Worm (Caenorhabditis elegans) whole organism, young adult: ENCODE results near the gene ZK697.14.
A peak's percentile ranks its signal among the peaks of the same experiment; 100 is the strongest.

Experiments used
- B0019.2 ChIP-seq: fragments of 200-800 bp; sonication (Bioruptor generic); conservative IDR thresholded peaks from 2 replicates; pipeline ENCODE4 v1.3.6; 2022; ENCODE audit warnings: missing genetic modification reagents, missing genetic modification characterization, missing compliant biosample characterization
- C06A6.2 ChIP-seq: fragments of 200-800 bp; sonication (Bioruptor generic); conservative IDR thresholded peaks from 2 replicates; pipeline ENCODE4 v1.3.6; 2022; ENCODE audit warnings: missing genetic modification characterization, missing compliant biosample characterization
- D2030.7 ChIP-seq: fragments of 200-800 bp; sonication (Bioruptor generic); IDR thresholded peaks from 2 replicates; pipeline ENCODE4 v1.3.6; 2022; ENCODE audit warnings: missing genetic modification reagents, missing genetic modification characterization, missing compliant biosample characterization
- F10E7.11 ChIP-seq: sonication (generic microtip); optimal IDR thresholded peaks from 2 replicates; lab custom pipeline; 2017; ENCODE audit warnings: mild to moderate bottlenecking, missing genetic modification characterization, moderate library complexity, missing compliant biosample characterization
- F33H1.4 ChIP-seq: fragments of 200-800 bp; sonication (Bioruptor generic); IDR thresholded peaks from 2 replicates; pipeline ENCODE4 v1.3.6; 2022; ENCODE audit warnings: missing genetic modification reagents, missing genetic modification characterization, missing compliant biosample characterization
- F39B2.1 ChIP-seq: fragments of 200-800 bp; sonication (Bioruptor generic); IDR thresholded peaks from 2 replicates; pipeline ENCODE4 v1.3.6; 2022; ENCODE audit warnings: missing genetic modification reagents, missing genetic modification characterization, missing compliant biosample characterization
- F55B11.4 ChIP-seq: sonication (generic microtip); optimal IDR thresholded peaks from 2 replicates; lab custom pipeline; 2016; ENCODE audit warnings: missing compliant biosample characterization, missing genetic modification characterization, borderline replicate concordance; ENCODE audit not compliant: insufficient read depth
- K11D2.4 ChIP-seq: fragments of 200-800 bp; sonication (Bioruptor generic); IDR thresholded peaks from 2 replicates; pipeline ENCODE4 v1.3.6; 2022; ENCODE audit warnings: missing genetic modification reagents, missing genetic modification characterization, missing compliant biosample characterization
- K12H6.12 ChIP-seq: fragments of 200-800 bp; sonication (Bioruptor generic); optimal IDR thresholded peaks from 2 replicates; lab custom pipeline; 2018; ENCODE audit warnings: mild to moderate bottlenecking, missing genetic modification characterization, missing compliant biosample characterization
- T07F8.4 ChIP-seq: sonication (generic microtip); optimal IDR thresholded peaks from 2 replicates; lab custom pipeline; 2016; ENCODE audit warnings: mild to moderate bottlenecking, missing genetic modification characterization, moderate library complexity, missing compliant biosample characterization
- Y67H2A.10 ChIP-seq: fragments of 200-800 bp; sonication (Bioruptor generic); conservative IDR thresholded peaks from 2 replicates; pipeline ENCODE4 v1.3.6; 2022; ENCODE audit warnings: missing genetic modification reagents, missing genetic modification characterization, missing compliant biosample characterization
- Y79H2A.3 ChIP-seq: fragments of 200-800 bp; sonication (Bioruptor generic); conservative IDR thresholded peaks from 2 replicates; pipeline ENCODE4 v1.3.6; 2022; ENCODE audit warnings: missing genetic modification reagents, missing genetic modification characterization, missing compliant biosample characterization
- ama-1 ChIP-seq, 3 experiments: fragments of 150-350 bp in 1 of 3; sonication (generic microtip) in 2 of 3; optimal IDR thresholded peaks; 2 replicates each; lab custom pipeline; 2014 to 2018; ENCODE audit warnings: missing biosample characterization in 2 of 3, missing genetic modification characterization in 2 of 3, missing genetic modification reagents in 2 of 3
- bed-1 ChIP-seq: fragments of 200-800 bp; sonication (Bioruptor generic); IDR thresholded peaks from 2 replicates; pipeline ENCODE4 v1.3.6; 2022; ENCODE audit warnings: missing genetic modification reagents, missing genetic modification characterization, missing compliant biosample characterization
- ceh-27 ChIP-seq: fragments of 200-800 bp; sonication (Bioruptor generic); optimal IDR thresholded peaks from 2 replicates; lab custom pipeline; 2018; ENCODE audit warnings: mild to moderate bottlenecking, missing genetic modification characterization, moderate library complexity, missing compliant biosample characterization
- ceh-79 ChIP-seq: sonication (generic microtip); optimal IDR thresholded peaks from 2 replicates; lab custom pipeline; 2017; ENCODE audit warnings: mild to moderate bottlenecking, missing genetic modification characterization, missing compliant biosample characterization
- ceh-91 ChIP-seq: fragments of 200-800 bp; sonication (Bioruptor generic); IDR thresholded peaks from 2 replicates; pipeline ENCODE4 v1.3.6; 2022; ENCODE audit warnings: missing genetic modification reagents, missing genetic modification characterization, missing compliant biosample characterization
- dox-1 ChIP-seq: fragments of 200-800 bp; sonication (Bioruptor generic); IDR thresholded peaks from 2 replicates; pipeline ENCODE4 v1.3.6; 2022; ENCODE audit warnings: missing genetic modification reagents, missing genetic modification characterization, missing compliant biosample characterization
- dpff-1 ChIP-seq: sonication (generic microtip); optimal IDR thresholded peaks from 2 replicates; lab custom pipeline; 2017; ENCODE audit warnings: mild to moderate bottlenecking, missing genetic modification characterization, missing compliant biosample characterization
- dpl-1 ChIP-seq: fragments of 150-350 bp; optimal IDR thresholded peaks from 2 replicates; lab custom pipeline; 2014; ENCODE audit warnings: missing biosample characterization, missing genetic modification reagents, missing genetic modification characterization
- efl-1 ChIP-seq: fragments of 150-350 bp; optimal IDR thresholded peaks from 2 replicates; lab custom pipeline; 2014; ENCODE audit warnings: missing biosample characterization, missing genetic modification reagents, missing genetic modification characterization
- egl-44 ChIP-seq: fragments of 200-800 bp; sonication (Bioruptor generic); IDR thresholded peaks from 2 replicates; pipeline ENCODE4 v1.3.6; 2022; ENCODE audit warnings: missing genetic modification reagents, missing genetic modification characterization, missing compliant biosample characterization
- ets-4 ChIP-seq: fragments of 200-800 bp; sonication (Bioruptor generic); optimal IDR thresholded peaks from 2 replicates; lab custom pipeline; 2018; ENCODE audit warnings: mild to moderate bottlenecking, missing genetic modification characterization, missing compliant biosample characterization
- him-1 ChIP-seq: sonication (generic microtip); optimal IDR thresholded peaks from 2 replicates; lab custom pipeline; 2016; ENCODE audit warnings: missing genotype, missing genetic modification reagents, missing genetic modification characterization, missing compliant biosample characterization
- hsf-1 ChIP-seq: fragments of 200-800 bp; sonication (Bioruptor generic); IDR thresholded peaks from 2 replicates; pipeline ENCODE4 v1.3.6; 2022; ENCODE audit warnings: missing genetic modification reagents, missing genetic modification characterization, missing compliant biosample characterization
- lin-54 ChIP-seq: fragments of 200-800 bp; sonication (Bioruptor generic); optimal IDR thresholded peaks from 2 replicates; lab custom pipeline; 2018; ENCODE audit warnings: mild to moderate bottlenecking, missing genetic modification characterization, missing compliant biosample characterization
- lsy-27 ChIP-seq: sonication (generic microtip); optimal IDR thresholded peaks from 2 replicates; lab custom pipeline; 2017; ENCODE audit warnings: missing genetic modification characterization, mild to moderate bottlenecking, missing compliant biosample characterization, antibody characterized with exemption, missing genotype, borderline replicate concordance; ENCODE audit not compliant: insufficient read depth
- madf-10 ChIP-seq: sonication (generic microtip); optimal IDR thresholded peaks from 2 replicates; lab custom pipeline; 2016; ENCODE audit warnings: mild to moderate bottlenecking, missing genetic modification characterization, missing compliant biosample characterization
- madf-6 ChIP-seq: fragments of 200-800 bp; sonication (Bioruptor generic); IDR thresholded peaks from 2 replicates; pipeline ENCODE4 v1.3.6; 2022; ENCODE audit warnings: missing genetic modification reagents, missing genetic modification characterization, missing compliant biosample characterization
- mcd-1 ChIP-seq: fragments of 200-800 bp; sonication (Bioruptor generic); IDR thresholded peaks from 2 replicates; pipeline ENCODE4 v1.3.6; 2022; ENCODE audit warnings: missing genetic modification reagents, missing genetic modification characterization, missing compliant biosample characterization
- mel-28 ChIP-seq: sonication (generic microtip); optimal IDR thresholded peaks from 2 replicates; lab custom pipeline; 2016; ENCODE audit warnings: borderline replicate concordance, mild to moderate bottlenecking, missing genetic modification characterization, missing compliant biosample characterization
- nfya-1 ChIP-seq: sonication (generic microtip); optimal IDR thresholded peaks from 2 replicates; lab custom pipeline; 2017; ENCODE audit warnings: antibody characterized with exemption, missing compliant biosample characterization, missing genetic modification characterization, borderline replicate concordance; ENCODE audit not compliant: insufficient read depth
- nfya-2 ChIP-seq: fragments of 200-800 bp; sonication (Bioruptor generic); IDR thresholded peaks from 2 replicates; pipeline ENCODE4 v1.3.6; 2022; ENCODE audit warnings: missing genetic modification reagents, missing genetic modification characterization, missing compliant biosample characterization
- nfyb-1 ChIP-seq: fragments of 200-800 bp; sonication (Bioruptor generic); IDR thresholded peaks from 2 replicates; pipeline ENCODE4 v1.3.6; 2022; ENCODE audit warnings: missing genetic modification reagents, missing genetic modification characterization, missing compliant biosample characterization
- nhr-80 ChIP-seq: sonication (generic microtip); optimal IDR thresholded peaks from 2 replicates; lab custom pipeline; 2016; ENCODE audit warnings: missing genetic modification characterization, missing compliant biosample characterization
- pbrm-1 ChIP-seq: fragments of 200-800 bp; sonication (Bioruptor generic); IDR thresholded peaks from 2 replicates; pipeline ENCODE4 v1.3.6; 2022; ENCODE audit warnings: missing genetic modification reagents, missing genetic modification characterization, missing compliant biosample characterization
- rcor-1 ChIP-seq: fragments of 200-800 bp; sonication (Bioruptor generic); IDR thresholded peaks from 2 replicates; pipeline ENCODE4 v1.3.6; 2022; ENCODE audit warnings: missing genetic modification reagents, missing genetic modification characterization, missing compliant biosample characterization
- snpc-1.3 ChIP-seq: sonication (generic microtip); optimal IDR thresholded peaks from 2 replicates; lab custom pipeline; 2017; ENCODE audit warnings: missing genetic modification characterization, mild to moderate bottlenecking, missing compliant biosample characterization, antibody characterized with exemption, moderate library complexity, missing genotype, missing genetic modification reagents; ENCODE audit not compliant: insufficient read depth
- snpc-4 ChIP-seq, 5 experiments: fragments of 150-350 bp in 1 of 5; sonication (generic microtip) in 4 of 5; optimal IDR thresholded peaks; 2 replicates each; lab custom pipeline; 2014 to 2018; ENCODE audit warnings: missing genetic modification characterization in 5 of 5, missing biosample characterization in 3 of 5, antibody characterized with exemption in 2 of 5, mild to moderate bottlenecking in 2 of 5, missing compliant biosample characterization in 2 of 5, missing genotype in 2 of 5, moderate library complexity in 2 of 5, missing genetic modification reagents in 1 of 5
- somi-1 ChIP-seq: fragments of 200-800 bp; sonication (Bioruptor generic); optimal IDR thresholded peaks from 2 replicates; lab custom pipeline; 2018; ENCODE audit warnings: mild to moderate bottlenecking, missing genetic modification characterization, missing compliant biosample characterization
- sptf-2 ChIP-seq: fragments of 200-800 bp; sonication (Bioruptor generic); optimal IDR thresholded peaks from 2 replicates; lab custom pipeline; 2018; ENCODE audit warnings: mild to moderate bottlenecking, missing genetic modification characterization, missing compliant biosample characterization
- tlf-1 ChIP-seq: fragments of 200-800 bp; sonication (Bioruptor generic); optimal IDR thresholded peaks from 2 replicates; lab custom pipeline; 2018; ENCODE audit warnings: mild to moderate bottlenecking, missing genetic modification characterization, missing compliant biosample characterization
- unc-130 ChIP-seq: sonication (generic microtip); optimal IDR thresholded peaks from 2 replicates; lab custom pipeline; 2016; ENCODE audit warnings: missing genetic modification reagents, missing genetic modification characterization, missing compliant biosample characterization
- xnd-1 ChIP-seq: sonication (generic microtip); optimal IDR thresholded peaks from 2 replicates; lab custom pipeline; 2016; ENCODE audit warnings: missing genotype, missing genetic modification reagents, missing genetic modification characterization, missing compliant biosample characterization
- zfh-2 ChIP-seq: fragments of 200-800 bp; sonication (Bioruptor generic); conservative IDR thresholded peaks from 2 replicates; pipeline ENCODE4 v1.3.6; 2022; ENCODE audit warnings: missing genetic modification reagents, missing genetic modification characterization, missing compliant biosample characterization
- zim-3 ChIP-seq: sonication (generic microtip); optimal IDR thresholded peaks from 2 replicates; lab custom pipeline; 2017; ENCODE audit warnings: mild to moderate bottlenecking, missing genetic modification characterization, moderate library complexity, missing compliant biosample characterization
- ztf-28 ChIP-seq: fragments of 200-800 bp; sonication (Bioruptor generic); IDR thresholded peaks from 2 replicates; pipeline ENCODE4 v1.3.6; 2022; ENCODE audit warnings: missing genetic modification reagents, missing genetic modification characterization, missing compliant biosample characterization

The ZK697.14 gene

DNA sequence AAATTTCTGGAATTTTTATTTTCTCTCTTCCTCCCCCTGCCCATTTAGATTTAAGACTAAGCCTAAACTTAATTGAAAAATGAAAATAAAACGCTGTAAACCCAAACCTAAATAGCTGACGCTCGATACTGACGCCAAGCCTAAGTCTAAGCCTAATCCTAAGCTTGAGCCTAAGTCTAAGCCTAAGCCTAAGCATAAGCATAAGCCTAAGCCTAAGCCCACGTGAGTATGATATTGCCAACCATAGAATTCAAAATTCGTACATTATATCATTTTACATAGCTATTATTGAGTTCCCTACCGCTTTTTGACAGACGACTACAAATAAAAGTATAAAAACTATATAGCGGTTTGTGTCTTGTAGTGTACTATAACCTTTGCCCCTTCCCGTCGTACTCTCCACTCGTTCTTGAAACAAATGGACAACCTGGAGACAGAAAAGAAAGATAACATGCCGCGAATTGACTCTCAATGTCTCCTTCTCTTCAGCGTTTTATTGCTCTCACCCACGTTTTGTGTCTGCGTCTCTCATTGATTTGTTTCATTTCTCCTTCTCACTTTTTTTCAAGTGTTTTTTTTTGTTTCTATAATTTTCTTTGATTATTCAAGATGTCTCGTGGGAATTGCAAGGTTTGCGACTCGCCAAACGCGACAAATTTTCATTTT, 12.2 kb downstream of the ZK697.14 start, which contains the start of gene nhr-256:
TSS of gene nhr-256 (plus strand) at position 567 of the 666 bp plus-strand sequence.
- TF ChIP-seq snpc-1.3 (tag; lab: Kevin White, UChicago) = no peak
- no peak for TF ChIP-seq C06A6.2 (GFP tag; lab: Robert Waterston, UW)
- no peak for TF ChIP-seq B0019.2 (GFP tag; lab: Robert Waterston, UW)
- TF ChIP-seq F39B2.1 (GFP tag; lab: Robert Waterston, UW) = no peak
- no peak for TF ChIP-seq F33H1.4 (GFP tag; lab: Robert Waterston, UW)
- no peak for TF ChIP-seq dox-1 (GFP tag; lab: Robert Waterston, UW)
- no peak for TF ChIP-seq dpff-1
- TF ChIP-seq bed-1 (GFP tag; lab: Robert Waterston, UW) = no peak
- TF ChIP-seq nfyb-1 (GFP tag; lab: Robert Waterston, UW) = no peak
- no peak for TF ChIP-seq zfh-2
- TF ChIP-seq lsy-27 (tag; lab: Kevin White, UChicago) = no peak
- TF ChIP-seq madf-6 (GFP tag; lab: Robert Waterston, UW) = no peak
- TF ChIP-seq hsf-1 (GFP tag; lab: Robert Waterston, UW) = no peak
- TF ChIP-seq nfya-1 = no peak
- TF ChIP-seq tlf-1 (GFP tag; lab: Kevin White, UChicago) = no peak
- no peak for TF ChIP-seq sptf-2
- TF ChIP-seq Y79H2A.3 (GFP tag; lab: Robert Waterston, UW) = no peak
- no peak for TF ChIP-seq ets-4 (GFP tag; lab: Kevin White, UChicago)
- no peak for TF ChIP-seq Y67H2A.10 (GFP tag; lab: Robert Waterston, UW)
- TF ChIP-seq nfya-2 (GFP tag; lab: Robert Waterston, UW) = no peak
- no peak for TF ChIP-seq ceh-79 (tag; lab: Kevin White, UChicago)
- no peak for TF ChIP-seq rcor-1
- no peak for TF ChIP-seq xnd-1 (tag; lab: Kevin White, UChicago)
- no peak for TF ChIP-seq ceh-91 (GFP tag; lab: Robert Waterston, UW)
- no peak for TF ChIP-seq F55B11.4 (tag; lab: Kevin White, UChicago)
- TF ChIP-seq him-1 (tag; lab: Kevin White, UChicago) = no peak
- TF ChIP-seq unc-130 (GFP tag; lab: Kevin White, UChicago) = no peak
- no peak for TF ChIP-seq zim-3 (tag; lab: Kevin White, UChicago)
- no peak for TF ChIP-seq T07F8.4 (tag; lab: Kevin White, UChicago)
- no peak for TF ChIP-seq snpc-4 (GFP tag; optimal IDR thresholded peaks at IDR 0.05; lab: Kevin White, UChicago)
- peak in 1 of 4 experiments; percentile 19 for TF ChIP-seq snpc-4 (tag; optimal IDR thresholded peaks at IDR 0.05; lab: Kevin White, UChicago)
- no peak for TF ChIP-seq somi-1
- TF ChIP-seq ceh-27 (GFP tag; lab: Kevin White, UChicago) = peak; percentile 43
- no peak for TF ChIP-seq mel-28 (tag; lab: Kevin White, UChicago)
- TF ChIP-seq mcd-1 (GFP tag; lab: Robert Waterston, UW) = no peak
- TF ChIP-seq K11D2.4 = 0 out of 2 replicates have a peak, but pooled peaks have one; percentile 36
- no peak for TF ChIP-seq lin-54 (GFP tag; lab: Kevin White, UChicago)
- TF ChIP-seq efl-1 = no peak
- TF ChIP-seq dpl-1 (GFP tag; lab: Kevin White, UChicago) = no peak
- TF ChIP-seq ama-1 (optimal IDR thresholded peaks at IDR 0.05; lab: Kevin White, UChicago) = no peak
- TF ChIP-seq ama-1 (GFP tag; optimal IDR thresholded peaks at IDR 0.05; lab: Kevin White, UChicago) = no peak
- TF ChIP-seq D2030.7 (GFP tag; lab: Robert Waterston, UW) = no peak
- TF ChIP-seq egl-44 = no peak
- no peak for TF ChIP-seq pbrm-1 (GFP tag; lab: Robert Waterston, UW)
- TF ChIP-seq nhr-80 (tag; lab: Kevin White, UChicago) = peak; percentile 76
- TF ChIP-seq K12H6.12 (tag; lab: Kevin White, UChicago) = no peak
- TF ChIP-seq ztf-28 (GFP tag; lab: Robert Waterston, UW) = no peak
- no peak for TF ChIP-seq F10E7.11
- no peak for TF ChIP-seq madf-10 (tag; lab: Kevin White, UChicago)
